Worm (Caenorhabditis elegans): ENCODE data around the gene ifas-2.

- no peak for TF ChIP-seq cog-1 (tag; optimal IDR thresholded peaks at IDR 0.05)
- no peak for TF ChIP-seq klf-2 (GFP tag; conservative IDR thresholded peaks at IDR 0.05)
- no peak for TF ChIP-seq tab-1 (GFP tag; IDR thresholded peaks at IDR 0.05)
- TF ChIP-seq T22C8.4 (GFP tag; IDR thresholded peaks at IDR 0.05): no peak
- TF ChIP-seq ztf-29 (GFP tag; IDR thresholded peaks at IDR 0.05): no peak
These were observed 31.0 kb upstream of the ifas-2 start for ce11 chrV:16919675-16920074.

All from whole organism, midembryonic.